Fruit fly (Drosophila melanogaster): ENCODE measurements around the gene AMPdeam.

DNA sequence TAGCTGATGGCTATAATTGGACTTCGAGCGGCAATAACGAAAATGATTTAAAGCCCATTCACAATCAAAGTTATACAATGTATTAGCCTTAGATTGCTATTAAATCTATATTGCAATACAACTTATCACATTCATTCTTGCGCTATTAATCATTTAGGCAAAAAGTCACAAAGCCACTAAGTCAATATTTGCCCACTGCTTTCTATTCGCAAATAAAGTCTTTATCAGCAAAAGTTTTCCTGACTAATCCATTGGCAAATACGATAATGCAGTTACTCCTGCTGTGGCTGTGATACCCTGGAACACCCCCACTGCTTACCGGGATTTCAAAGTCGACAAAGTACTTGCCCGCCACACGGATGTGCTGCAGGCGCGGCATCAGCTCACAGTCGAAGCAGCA is 31.6 kb downstream of the AMPdeam start:
- TF ChIP-seq jim (GFP tag; optimal IDR thresholded peaks at IDR 0.05) (no peak), usp (GFP tag; optimal IDR thresholded peaks at IDR 0.05) (no peak)
